Worm (Caenorhabditis elegans): ENCODE data around the gene str-9.
"Not testable (repeated sequence)": the region's sequence is repeated elsewhere in the genome, so short reads cannot be mapped to it uniquely, and the experiment has no call there.

DNA sequence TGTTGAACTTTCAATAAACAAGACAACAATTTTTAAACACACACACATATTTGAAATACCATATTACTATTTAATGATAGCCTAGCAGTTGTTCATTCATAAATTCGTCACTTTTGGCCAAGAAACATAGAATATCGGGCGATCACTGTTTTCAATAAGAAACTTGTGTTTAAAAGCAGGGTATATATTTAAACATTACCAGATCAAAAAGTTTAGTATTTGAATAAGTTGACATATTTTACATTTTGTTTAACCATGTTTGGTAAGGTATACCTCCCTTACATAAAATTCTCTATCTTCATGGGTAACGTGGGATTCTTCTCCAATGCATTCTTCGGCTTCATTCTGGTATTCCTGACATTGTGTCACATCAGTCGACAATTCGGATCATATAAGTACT is 3.8 kb upstream of the str-9 start, which contains the start of gene str-8:
- TF ChIP-seq W03F9.2, him-1, dao-5 (tag; optimal IDR thresholded peaks at IDR 0.05): not testable (repeated sequence)
